Fruit fly (Drosophila melanogaster) whole organism, pupa: ENCODE measurements around the gene CG4766.

Source experiments
- CG12605 ChIP-seq: fragments of 200-800 bp; sonication (Bioruptor generic); IDR thresholded peaks from 2 replicates; pipeline ENCODE4 v1.3.6; 2022; ENCODE audit warnings: missing biosample characterization, missing genetic modification characterization
- CG17806 ChIP-seq: fragments of 200-800 bp; sonication (Bioruptor generic); optimal IDR thresholded peaks from 2 replicates; lab custom pipeline; 2018; ENCODE audit warnings: missing biosample characterization, mild to moderate bottlenecking, missing genetic modification characterization, moderate library complexity
- EcR ChIP-seq: fragments of 200-800 bp; sonication (Bioruptor generic); optimal IDR thresholded peaks from 3 replicates; lab custom pipeline; 2019; ENCODE audit warnings: missing biosample characterization, missing genetic modification characterization, mild to moderate bottlenecking, moderate library complexity, missing genetic modification reagents
- fd96Ca ChIP-seq: fragments of 200-800 bp; sonication (Bioruptor generic); IDR thresholded peaks from 3 replicates; pipeline ENCODE4 v1.3.6; 2022; ENCODE audit warnings: missing biosample characterization, missing genetic modification characterization

- TF ChIP-seq CG12605 (GFP tag; lab: Robert Waterston, UW) = peak; percentile 49
- no peak for TF ChIP-seq EcR (GFP tag; lab: Kevin White, UChicago)
- peak; percentile 67 for TF ChIP-seq fd96Ca (GFP tag; lab: Robert Waterston, UW)
- no peak for TF ChIP-seq CG17806 (tag; lab: Kevin White, UChicago)
Measured at dm6 chrX:5977769-5978168, 22.8 kb downstream of the CG4766 start.
